Fruit fly (Drosophila melanogaster) whole organism, embryonic: ENCODE measurements around the gene Tfb5.

Experiments used
- Atf6 ChIP-seq: fragments of 200-800 bp; sonication (Bioruptor generic); IDR thresholded peaks from 2 replicates; pipeline ENCODE4 v1.3.6; 2022; ENCODE audit warnings: missing biosample characterization, missing genetic modification characterization
- B-H1 ChIP-seq: fragments of 200-800 bp; sonication (Bioruptor generic); IDR thresholded peaks from 3 replicates; pipeline ENCODE4 v1.3.6; 2022; ENCODE audit warnings: missing biosample characterization, missing genetic modification characterization
- BtbVII ChIP-seq: fragments of 200-800 bp; sonication (Bioruptor generic); optimal IDR thresholded peaks from 3 replicates; lab custom pipeline; 2017; ENCODE audit warnings: missing biosample characterization, mild to moderate bottlenecking, missing genetic modification characterization
- Bteb2 ChIP-seq: fragments of 200-800 bp; sonication (Bioruptor generic); optimal IDR thresholded peaks from 2 replicates; lab custom pipeline; 2016; ENCODE audit warnings: missing biosample characterization, missing genetic modification characterization
- CG10321 ChIP-seq: fragments of 200-800 bp; sonication (Bioruptor generic); IDR thresholded peaks from 2 replicates; pipeline ENCODE4 v1.3.6; 2022; ENCODE audit warnings: missing biosample characterization, missing genetic modification characterization
- CG10366 ChIP-seq: fragments of 200-800 bp; sonication (Bioruptor generic); IDR thresholded peaks from 2 replicates; pipeline ENCODE4 v1.3.6; 2022; ENCODE audit warnings: missing biosample characterization, missing genetic modification characterization
- CG11093 ChIP-seq: fragments of 200-800 bp; sonication (Bioruptor generic); IDR thresholded peaks from 3 replicates; pipeline ENCODE4 v1.3.6; 2022; ENCODE audit warnings: missing biosample characterization, missing genetic modification characterization
- CG11723 ChIP-seq: fragments of 200-800 bp; sonication (Bioruptor generic); optimal IDR thresholded peaks from 2 replicates; lab custom pipeline; 2017; ENCODE audit warnings: missing biosample characterization, mild to moderate bottlenecking, missing genetic modification characterization
- CG15011 ChIP-seq: fragments of 200-800 bp; sonication (Bioruptor generic); optimal IDR thresholded peaks from 3 replicates; lab custom pipeline; 2018; ENCODE audit warnings: missing biosample characterization, mild to moderate bottlenecking, missing genetic modification characterization
- CG16779 ChIP-seq: fragments of 200-800 bp; sonication (Bioruptor generic); IDR thresholded peaks from 2 replicates; pipeline ENCODE4 v1.3.6; 2022; ENCODE audit warnings: missing biosample characterization, missing genetic modification characterization
- CG2116 ChIP-seq: fragments of 200-800 bp; sonication (Bioruptor generic); optimal IDR thresholded peaks from 3 replicates; lab custom pipeline; 2018; ENCODE audit warnings: missing biosample characterization, mild to moderate bottlenecking, missing genetic modification characterization
- CG2120 ChIP-seq: fragments of 200-800 bp; sonication (Bioruptor generic); optimal IDR thresholded peaks from 3 replicates; lab custom pipeline; 2016; ENCODE audit warnings: missing biosample characterization, missing genetic modification characterization
- CG32767 ChIP-seq: fragments of 200-800 bp; sonication (Bioruptor generic); IDR thresholded peaks from 2 replicates; pipeline ENCODE4 v1.3.6; 2022; ENCODE audit warnings: missing biosample characterization, missing genetic modification characterization
- CG3995 ChIP-seq: fragments of 200-800 bp; sonication (Bioruptor generic); optimal IDR thresholded peaks from 3 replicates; lab custom pipeline; 2016; ENCODE audit warnings: missing biosample characterization, missing genetic modification characterization
- CG4282 ChIP-seq: fragments of 200-800 bp; sonication (Bioruptor generic); optimal IDR thresholded peaks from 2 replicates; lab custom pipeline; 2016; ENCODE audit warnings: missing biosample characterization, missing genetic modification characterization
- CG4424 ChIP-seq: fragments of 200-800 bp; sonication (Bioruptor generic); optimal IDR thresholded peaks from 3 replicates; lab custom pipeline; 2016; ENCODE audit warnings: missing biosample characterization, missing genetic modification characterization
- CG4854 ChIP-seq: fragments of 200-800 bp; sonication (Bioruptor generic); optimal IDR thresholded peaks from 2 replicates; lab custom pipeline; 2016; ENCODE audit warnings: missing biosample characterization, missing genetic modification characterization, inconsistent platforms
- Dp ChIP-seq: fragments of 200-800 bp; sonication (Bioruptor generic); optimal IDR thresholded peaks from 2 replicates; lab custom pipeline; 2018; ENCODE audit warnings: missing biosample characterization, mild to moderate bottlenecking, missing genetic modification characterization, moderate library complexity
- Elba2 ChIP-seq: fragments of 200-800 bp; sonication (Bioruptor generic); optimal IDR thresholded peaks from 3 replicates; lab custom pipeline; 2016; ENCODE audit warnings: missing biosample characterization, missing genetic modification characterization
- Fer3 ChIP-seq: fragments of 200-800 bp; sonication (Bioruptor generic); optimal IDR thresholded peaks from 2 replicates; lab custom pipeline; 2018; ENCODE audit warnings: missing biosample characterization, mild to moderate bottlenecking, missing genetic modification characterization, moderate library complexity
- H15 ChIP-seq: fragments of 200-800 bp; sonication (Bioruptor generic); IDR thresholded peaks from 3 replicates; pipeline ENCODE4 v1.3.6; 2022; ENCODE audit warnings: missing biosample characterization, missing genetic modification characterization
- HLH4C ChIP-seq: fragments of 200-800 bp; sonication (Bioruptor generic); IDR thresholded peaks from 3 replicates; pipeline ENCODE4 v1.3.6; 2022; ENCODE audit warnings: missing biosample characterization, missing genetic modification characterization; ENCODE audit not compliant: partially characterized antibody
- HmgD ChIP-seq: fragments of 200-800 bp; sonication (Bioruptor generic); optimal IDR thresholded peaks from 3 replicates; lab custom pipeline; 2016; ENCODE audit warnings: missing biosample characterization, missing genetic modification characterization
- Hr78 ChIP-seq, 2 experiments: fragments of 200-800 bp in 1 of 2; fragments of >200 bp in 1 of 2; sonication (Bioruptor generic) in 1 of 2; optimal IDR thresholded peaks; 2 replicates each; lab custom pipeline; 2017 to 2019; ENCODE audit warnings: missing biosample characterization in 2 of 2, missing genetic modification characterization in 2 of 2, mild to moderate bottlenecking in 1 of 2, moderate library complexity in 1 of 2
- Lim3 ChIP-seq: fragments of 200-800 bp; sonication (Bioruptor generic); IDR thresholded peaks from 2 replicates; pipeline ENCODE4 v1.3.6; 2022; ENCODE audit warnings: missing biosample characterization, missing genetic modification characterization
- Mes4 ChIP-seq: fragments of 200-800 bp; sonication (Bioruptor generic); optimal IDR thresholded peaks from 2 replicates; lab custom pipeline; 2016; ENCODE audit warnings: missing biosample characterization, missing genetic modification characterization
- Ravus ChIP-seq: fragments of 200-800 bp; sonication (Bioruptor generic); IDR thresholded peaks from 2 replicates; pipeline ENCODE4 v1.3.6; 2022; ENCODE audit warnings: missing biosample characterization, missing genetic modification characterization
- Scr ChIP-seq: fragments of 200-800 bp; sonication (Bioruptor generic); IDR thresholded peaks from 2 replicates; pipeline ENCODE4 v1.3.6; 2022; ENCODE audit warnings: missing biosample characterization, missing genetic modification characterization; ENCODE audit not compliant: partially characterized antibody
- ab ChIP-seq: fragments of 200-800 bp; sonication (Bioruptor generic); optimal IDR thresholded peaks from 2 replicates; lab custom pipeline; 2016; ENCODE audit warnings: missing biosample characterization, missing genetic modification characterization
- br ChIP-seq: fragments of >200 bp; optimal IDR thresholded peaks from 2 replicates; lab custom pipeline; 2017
- cad ChIP-seq: fragments of >200 bp; optimal IDR thresholded peaks from 2 replicates; lab custom pipeline; 2017; ENCODE audit warnings: missing biosample characterization, missing genetic modification characterization
- chn ChIP-seq: fragments of 200-800 bp; sonication (Bioruptor generic); optimal IDR thresholded peaks from 2 replicates; lab custom pipeline; 2016; ENCODE audit warnings: missing biosample characterization, missing genetic modification characterization
- cwo ChIP-seq: fragments of 200-800 bp; sonication (Bioruptor generic); optimal IDR thresholded peaks from 3 replicates; lab custom pipeline; 2017; ENCODE audit warnings: missing biosample characterization, missing genetic modification characterization, mild to moderate bottlenecking, moderate library complexity, missing genetic modification reagents
- da ChIP-seq: fragments of 200-800 bp; sonication (Bioruptor generic); optimal IDR thresholded peaks from 2 replicates; lab custom pipeline; 2016; ENCODE audit warnings: missing biosample characterization, missing genetic modification characterization
- ewg ChIP-seq: fragments of 200-800 bp; sonication (Bioruptor generic); optimal IDR thresholded peaks from 3 replicates; lab custom pipeline; 2017; ENCODE audit warnings: mild to moderate bottlenecking, missing biosample characterization, missing genetic modification reagents, missing genetic modification characterization
- fd64A ChIP-seq: fragments of 200-800 bp; sonication (Bioruptor generic); optimal IDR thresholded peaks from 3 replicates; lab custom pipeline; 2018; ENCODE audit warnings: missing biosample characterization, mild to moderate bottlenecking, missing genetic modification characterization
- kni ChIP-seq: fragments of 200-800 bp; sonication (Bioruptor generic); optimal IDR thresholded peaks from 3 replicates; lab custom pipeline; 2017; ENCODE audit warnings: mild to moderate bottlenecking, missing biosample characterization, missing genetic modification reagents, missing genetic modification characterization
- lbe ChIP-seq: fragments of 200-800 bp; sonication (Bioruptor generic); optimal IDR thresholded peaks from 2 replicates; lab custom pipeline; 2016; ENCODE audit warnings: missing biosample characterization, mild to moderate bottlenecking, missing genetic modification characterization
- mirr ChIP-seq: fragments of 200-800 bp; sonication (Bioruptor generic); optimal IDR thresholded peaks from 3 replicates; lab custom pipeline; 2018; ENCODE audit warnings: missing biosample characterization, mild to moderate bottlenecking, missing genetic modification characterization
- mld ChIP-seq: fragments of 200-800 bp; sonication (Bioruptor generic); IDR thresholded peaks from 3 replicates; pipeline ENCODE4 v1.3.6; 2022; ENCODE audit warnings: missing biosample characterization, missing genetic modification characterization; ENCODE audit not compliant: partially characterized antibody
- otp ChIP-seq: fragments of 200-800 bp; sonication (Bioruptor generic); IDR thresholded peaks from 3 replicates; pipeline ENCODE4, ENCODE4 v1.3.6; 2022; ENCODE audit warnings: missing biosample characterization, missing genetic modification characterization
- pan ChIP-seq, 4 experiments: fragments of >200 bp in 3 of 4; fragments of 200-800 bp in 1 of 4; sonication (Bioruptor generic) in 1 of 4; optimal IDR thresholded peaks in 3 of 4; IDR thresholded peaks in 1 of 4; 2 replicates each; pipeline versions ENCODE4 v1.3.6 to Lab custom; 2017 to 2022; ENCODE audit warnings: missing biosample characterization in 2 of 4, missing genetic modification characterization in 2 of 4, mixed read lengths in 1 of 4
- pzg ChIP-seq: fragments of 200-800 bp; sonication (Bioruptor generic); optimal IDR thresholded peaks from 3 replicates; lab custom pipeline; 2018; ENCODE audit warnings: missing biosample characterization, mild to moderate bottlenecking, missing genetic modification characterization, moderate library complexity
- rib ChIP-seq: fragments of 200-800 bp; sonication (Bioruptor generic); IDR thresholded peaks from 2 replicates; pipeline ENCODE4 v1.3.6; 2022; ENCODE audit warnings: missing biosample characterization, missing genetic modification characterization
- sc ChIP-seq, 3 experiments: fragments of >200 bp in 2 of 3; fragments of 200-800 bp in 1 of 3; sonication (Bioruptor generic) in 1 of 3; optimal IDR thresholded peaks; 2 replicates in 2 of 3; 3 replicates in 1 of 3; lab custom pipeline; 2017; ENCODE audit warnings: mild to moderate bottlenecking in 1 of 3, missing biosample characterization in 1 of 3, missing genetic modification characterization in 1 of 3, missing genetic modification reagents in 1 of 3
- tin ChIP-seq: fragments of 200-800 bp; sonication (Bioruptor generic); optimal IDR thresholded peaks from 3 replicates; lab custom pipeline; 2016; ENCODE audit warnings: missing biosample characterization, missing genetic modification characterization
- tna ChIP-seq: fragments of 200-800 bp; sonication (Bioruptor generic); IDR thresholded peaks from 2 replicates; pipeline ENCODE4 v1.3.6; 2022; ENCODE audit warnings: missing biosample characterization, missing genetic modification characterization; ENCODE audit not compliant: partially characterized antibody
- tup ChIP-seq: fragments of 200-800 bp; sonication (Bioruptor generic); optimal IDR thresholded peaks from 2 replicates; lab custom pipeline; 2016; ENCODE audit warnings: missing biosample characterization, mild to moderate bottlenecking, missing genetic modification characterization, moderate library complexity
- zen2 ChIP-seq: fragments of 200-800 bp; sonication (Bioruptor generic); IDR thresholded peaks from 3 replicates; pipeline ENCODE4 v1.3.6; 2022; ENCODE audit warnings: missing biosample characterization, missing genetic modification characterization; ENCODE audit not compliant: partially characterized antibody

The Tfb5 gene

DNA sequence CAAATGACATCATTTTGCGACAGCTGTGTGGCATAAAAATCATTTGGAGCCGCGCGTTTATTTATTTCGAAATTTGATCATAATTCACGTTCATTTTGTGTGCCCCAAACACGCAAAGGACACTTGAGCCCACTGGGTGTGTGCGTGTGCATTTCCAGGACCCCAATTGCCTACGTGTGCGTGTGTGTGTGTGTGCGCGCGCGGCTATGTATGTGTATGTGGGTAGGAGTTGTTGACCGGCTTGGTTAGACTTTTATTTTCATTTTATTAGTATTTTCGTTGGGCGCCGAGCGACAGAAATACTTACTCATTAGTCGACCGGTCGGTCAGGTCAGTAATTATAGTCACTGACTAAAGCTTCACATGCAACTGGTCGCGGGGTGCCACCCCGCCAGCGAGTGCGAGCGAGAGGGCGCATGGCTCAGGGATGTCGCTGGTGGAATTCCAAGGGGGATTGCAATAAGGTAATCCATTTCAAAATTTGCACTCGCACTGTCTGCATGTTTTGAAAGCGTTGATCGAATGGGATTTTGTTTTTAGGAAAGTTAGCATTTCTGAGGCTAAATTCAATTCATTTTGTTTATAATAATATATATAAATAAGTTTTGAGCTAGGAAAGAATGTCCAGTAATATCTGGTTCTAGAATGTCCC, 33.0 kb upstream of the Tfb5 start (continued):
- no peak for TF ChIP-seq tup (GFP tag; lab: Kevin White, UChicago)
- TF ChIP-seq CG11723 (GFP tag; lab: Kevin White, UChicago), result no peak
- no peak for TF ChIP-seq da
- no peak for TF ChIP-seq mirr (GFP tag; lab: Kevin White, UChicago)
- TF ChIP-seq rib (GFP tag; lab: Robert Waterston, UW), result peak; percentile 50; the same call in 1 of the 2 replicates
- no peak for TF ChIP-seq Ravus (GFP tag; lab: Robert Waterston, UW)
- no peak for TF ChIP-seq Dp (GFP tag; lab: Kevin White, UChicago)
- peak; percentile 33; the same call in 1 of the 3 replicates for TF ChIP-seq otp (GFP tag; lab: Robert Waterston, UW)
- no peak for TF ChIP-seq CG15011 (GFP tag; lab: Kevin White, UChicago)
- TF ChIP-seq tna, result no peak
- no peak for TF ChIP-seq CG3995 (GFP tag; lab: Kevin White, UChicago)
- peak; percentile 63 for TF ChIP-seq Atf6 (GFP tag; lab: Robert Waterston, UW)
- no peak for TF ChIP-seq Mes4 (GFP tag; lab: Kevin White, UChicago)
- TF ChIP-seq CG4282, result no peak
- peak; percentile 41 for TF ChIP-seq CG4424 (GFP tag; lab: Kevin White, UChicago)
- TF ChIP-seq CG11093 (GFP tag; lab: Robert Waterston, UW), result no peak
- TF ChIP-seq pzg (GFP tag; lab: Kevin White, UChicago), result no peak
- no peak for TF ChIP-seq cad (GFP tag; lab: Kevin White, UChicago)
- TF ChIP-seq zen2, result no peak
- TF ChIP-seq ewg, result peak; percentile 37
- no peak for TF ChIP-seq CG16779 (GFP tag; lab: Robert Waterston, UW)
- peak; percentile 19 for TF ChIP-seq Fer3 (tag; lab: Kevin White, UChicago)
- no peak for TF ChIP-seq CG10321 (GFP tag; lab: Robert Waterston, UW)
- no peak for TF ChIP-seq cwo (GFP tag; lab: Kevin White, UChicago)
- TF ChIP-seq BtbVII (GFP tag; lab: Kevin White, UChicago), result peak; percentile 49
- peak; percentile 32; the same call in 1 of the 2 replicates for TF ChIP-seq CG10366 (GFP tag; lab: Robert Waterston, UW)
- no peak for TF ChIP-seq CG2116 (GFP tag; lab: Kevin White, UChicago)
- TF ChIP-seq B-H1 (GFP tag; lab: Robert Waterston, UW), result no peak; the same call in 2 of the 3 replicates
- TF ChIP-seq tin (GFP tag; lab: Kevin White, UChicago), result peak; percentile 28
- TF ChIP-seq kni (GFP tag; lab: Kevin White, UChicago), result no peak
- no peak for TF ChIP-seq Elba2 (GFP tag; lab: Kevin White, UChicago)
- no peak for TF ChIP-seq H15
- no peak for TF ChIP-seq HmgD (GFP tag; lab: Kevin White, UChicago)
- no peak for TF ChIP-seq CG4854 (GFP tag; lab: Kevin White, UChicago)
- peak; percentile 53 for TF ChIP-seq CG2120
- TF ChIP-seq br (lab: Kevin White, UChicago), result no peak
- no peak for TF ChIP-seq sc (optimal IDR thresholded peaks at IDR 0.05; lab: Kevin White, UChicago)
- no peak for TF ChIP-seq sc (GFP tag; optimal IDR thresholded peaks at IDR 0.05; lab: Kevin White, UChicago)
- TF ChIP-seq Bteb2 (GFP tag; lab: Kevin White, UChicago), result no peak
- peak; percentile 26 for TF ChIP-seq chn (GFP tag; lab: Kevin White, UChicago)
- no peak for TF ChIP-seq ab (GFP tag; lab: Kevin White, UChicago)
- 0 out of 2 replicates have a peak, but pooled peaks have one; percentile 31 for TF ChIP-seq CG32767 (GFP tag; lab: Robert Waterston, UW)
- no peak for TF ChIP-seq Lim3 (GFP tag; lab: Robert Waterston, UW)
- no peak for TF ChIP-seq fd64A (GFP tag; lab: Kevin White, UChicago)
- TF ChIP-seq Hr78 (GFP tag; optimal IDR thresholded peaks at IDR 0.05; lab: Kevin White, UChicago), result no peak
- no peak for TF ChIP-seq mld
- TF ChIP-seq HLH4C (GFP tag; lab: Robert Waterston, UW), result no peak
- TF ChIP-seq lbe (GFP tag; lab: Kevin White, UChicago), result peak; percentile 43
- TF ChIP-seq pan (optimal IDR thresholded peaks at IDR 0.05; lab: Kevin White, UChicago), result no peak
- TF ChIP-seq pan (GFP tag; optimal IDR thresholded peaks at IDR 0.05 in 1 of 2, IDR thresholded peaks at IDR 0.05 in 1 of 2), result peak in 1 of 2 experiments; percentile 62
- TF ChIP-seq Scr, result no peak
